Worm (Caenorhabditis elegans) whole organism, young adult: ENCODE data around the gene C05C9.3.
A peak's percentile ranks its signal among the peaks of the same experiment; 100 is the strongest.

Experiments
- B0035.1 ChIP-seq: sonication (generic microtip); optimal IDR thresholded peaks from 2 replicates; lab custom pipeline; 2016; ENCODE audit warnings: missing genetic modification characterization, mild to moderate bottlenecking, missing compliant biosample characterization, missing genotype, missing genetic modification reagents
- B0336.3 ChIP-seq: fragments of 200-800 bp; sonication (Bioruptor generic); IDR thresholded peaks from 2 replicates; pipeline ENCODE4 v1.3.6; 2022; ENCODE audit warnings: missing genetic modification characterization, missing compliant biosample characterization
- F23B12.7 ChIP-seq: sonication (generic microtip); optimal IDR thresholded peaks from 2 replicates; lab custom pipeline; 2017; ENCODE audit warnings: missing genetic modification characterization, mild to moderate bottlenecking, missing compliant biosample characterization, antibody characterized with exemption, moderate library complexity; ENCODE audit not compliant: insufficient read depth
- F57A8.1 ChIP-seq: fragments of 200-800 bp; sonication (Bioruptor generic); optimal IDR thresholded peaks from 2 replicates; lab custom pipeline; 2018; ENCODE audit warnings: mild to moderate bottlenecking, missing genetic modification characterization, moderate library complexity, missing compliant biosample characterization
- F57C9.4 ChIP-seq: sonication (generic microtip); optimal IDR thresholded peaks from 2 replicates; lab custom pipeline; 2017; ENCODE audit warnings: mild to moderate bottlenecking, missing genetic modification characterization, missing compliant biosample characterization
- Y53G8AR.9 ChIP-seq: fragments of 200-800 bp; sonication (Bioruptor generic); conservative IDR thresholded peaks from 2 replicates; pipeline ENCODE4 v1.3.6; 2022; ENCODE audit warnings: missing genetic modification reagents, missing genetic modification characterization, missing compliant biosample characterization
- Y56A3A.18 ChIP-seq: fragments of 200-800 bp; sonication (Bioruptor generic); IDR thresholded peaks from 2 replicates; pipeline ENCODE4 v1.3.6; 2022; ENCODE audit warnings: missing genetic modification reagents, missing genetic modification characterization, missing compliant biosample characterization
- Y95B8A.8 ChIP-seq: fragments of 200-800 bp; sonication (Bioruptor generic); IDR thresholded peaks from 2 replicates; pipeline ENCODE4 v1.3.6; 2022; ENCODE audit warnings: missing genetic modification reagents, missing genetic modification characterization, missing compliant biosample characterization
- akir-1 ChIP-seq: fragments of 200-800 bp; sonication (Bioruptor generic); optimal IDR thresholded peaks from 2 replicates; lab custom pipeline; 2018; ENCODE audit warnings: mild to moderate bottlenecking, missing genetic modification characterization, moderate library complexity, missing compliant biosample characterization
- aptf-3 ChIP-seq: fragments of 200-800 bp; sonication (Bioruptor generic); IDR thresholded peaks from 2 replicates; pipeline ENCODE4 v1.3.6; 2022; ENCODE audit warnings: missing genetic modification characterization, missing compliant biosample characterization
- atf-7 ChIP-seq: sonication (generic microtip); optimal IDR thresholded peaks from 2 replicates; lab custom pipeline; 2017; ENCODE audit warnings: mild to moderate bottlenecking, missing genetic modification characterization, missing compliant biosample characterization
- attf-3 ChIP-seq: fragments of 200-800 bp; sonication (Bioruptor generic); conservative IDR thresholded peaks from 2 replicates; pipeline ENCODE4 v1.3.6; 2022; ENCODE audit warnings: missing genetic modification reagents, missing genetic modification characterization, missing compliant biosample characterization
- attf-6 ChIP-seq: fragments of 200-800 bp; sonication (Bioruptor generic); IDR thresholded peaks from 2 replicates; pipeline ENCODE4 v1.3.6; 2022; ENCODE audit warnings: missing genetic modification reagents, missing genetic modification characterization, missing compliant biosample characterization
- ceh-58 ChIP-seq: fragments of 200-800 bp; sonication (Bioruptor generic); IDR thresholded peaks from 2 replicates; pipeline ENCODE4 v1.3.6; 2022; ENCODE audit warnings: missing genetic modification characterization, missing compliant biosample characterization
- dox-1 ChIP-seq: fragments of 200-800 bp; sonication (Bioruptor generic); IDR thresholded peaks from 2 replicates; pipeline ENCODE4 v1.3.6; 2022; ENCODE audit warnings: missing genetic modification reagents, missing genetic modification characterization, missing compliant biosample characterization
- egl-44 ChIP-seq: fragments of 200-800 bp; sonication (Bioruptor generic); IDR thresholded peaks from 2 replicates; pipeline ENCODE4 v1.3.6; 2022; ENCODE audit warnings: missing genetic modification reagents, missing genetic modification characterization, missing compliant biosample characterization
- ets-4 ChIP-seq: fragments of 200-800 bp; sonication (Bioruptor generic); optimal IDR thresholded peaks from 2 replicates; lab custom pipeline; 2018; ENCODE audit warnings: mild to moderate bottlenecking, missing genetic modification characterization, missing compliant biosample characterization
- hsf-1 ChIP-seq: fragments of 200-800 bp; sonication (Bioruptor generic); IDR thresholded peaks from 2 replicates; pipeline ENCODE4 v1.3.6; 2022; ENCODE audit warnings: missing genetic modification reagents, missing genetic modification characterization, missing compliant biosample characterization
- let-526 ChIP-seq: fragments of 200-800 bp; sonication (Bioruptor generic); IDR thresholded peaks from 2 replicates; pipeline ENCODE4 v1.3.6; 2022; ENCODE audit warnings: missing genetic modification reagents, missing genetic modification characterization, missing compliant biosample characterization
- lin-26 ChIP-seq: fragments of 200-800 bp; sonication (Bioruptor generic); IDR thresholded peaks from 2 replicates; pipeline ENCODE4 v1.3.6; 2022; ENCODE audit warnings: missing genetic modification reagents, missing genetic modification characterization, missing compliant biosample characterization
- lin-40 ChIP-seq: sonication (generic microtip); optimal IDR thresholded peaks from 2 replicates; lab custom pipeline; 2016; ENCODE audit warnings: missing genetic modification characterization, mild to moderate bottlenecking, missing compliant biosample characterization, missing genotype, missing genetic modification reagents
- madf-10 ChIP-seq: sonication (generic microtip); optimal IDR thresholded peaks from 2 replicates; lab custom pipeline; 2016; ENCODE audit warnings: mild to moderate bottlenecking, missing genetic modification characterization, missing compliant biosample characterization
- madf-3 ChIP-seq: fragments of 200-800 bp; sonication (Bioruptor generic); IDR thresholded peaks from 2 replicates; pipeline ENCODE4 v1.3.6; 2022; ENCODE audit warnings: missing genetic modification reagents, missing genetic modification characterization, missing compliant biosample characterization
- madf-6 ChIP-seq: fragments of 200-800 bp; sonication (Bioruptor generic); IDR thresholded peaks from 2 replicates; pipeline ENCODE4 v1.3.6; 2022; ENCODE audit warnings: missing genetic modification reagents, missing genetic modification characterization, missing compliant biosample characterization
- mcd-1 ChIP-seq: fragments of 200-800 bp; sonication (Bioruptor generic); IDR thresholded peaks from 2 replicates; pipeline ENCODE4 v1.3.6; 2022; ENCODE audit warnings: missing genetic modification reagents, missing genetic modification characterization, missing compliant biosample characterization
- mel-28 ChIP-seq: sonication (generic microtip); optimal IDR thresholded peaks from 2 replicates; lab custom pipeline; 2016; ENCODE audit warnings: borderline replicate concordance, mild to moderate bottlenecking, missing genetic modification characterization, missing compliant biosample characterization
- mxl-1 ChIP-seq: sonication (generic microtip); optimal IDR thresholded peaks from 2 replicates; lab custom pipeline; 2016; ENCODE audit warnings: missing genetic modification characterization, missing compliant biosample characterization
- nfyb-1 ChIP-seq: fragments of 200-800 bp; sonication (Bioruptor generic); IDR thresholded peaks from 2 replicates; pipeline ENCODE4 v1.3.6; 2022; ENCODE audit warnings: missing genetic modification reagents, missing genetic modification characterization, missing compliant biosample characterization
- pbrm-1 ChIP-seq: fragments of 200-800 bp; sonication (Bioruptor generic); IDR thresholded peaks from 2 replicates; pipeline ENCODE4 v1.3.6; 2022; ENCODE audit warnings: missing genetic modification reagents, missing genetic modification characterization, missing compliant biosample characterization
- pha-4 ChIP-seq: fragments of 150-350 bp; sonication (generic microtip); optimal IDR thresholded peaks from 2 replicates; lab custom pipeline; 2014; ENCODE audit warnings: missing biosample characterization, missing genetic modification reagents, missing genetic modification characterization
- rcor-1 ChIP-seq: fragments of 200-800 bp; sonication (Bioruptor generic); IDR thresholded peaks from 2 replicates; pipeline ENCODE4 v1.3.6; 2022; ENCODE audit warnings: missing genetic modification reagents, missing genetic modification characterization, missing compliant biosample characterization
- repo-1 ChIP-seq: sonication (generic microtip); optimal IDR thresholded peaks from 2 replicates; lab custom pipeline; 2017; ENCODE audit warnings: mild to moderate bottlenecking, missing genetic modification characterization, missing compliant biosample characterization
- rpc-1 ChIP-seq, 2 experiments: fragments of 150-350 bp in 1 of 2; sonication (generic microtip) in 1 of 2; optimal IDR thresholded peaks; 2 replicates each; lab custom pipeline; 2014 to 2018; ENCODE audit warnings: missing biosample characterization in 1 of 2, missing genetic modification characterization in 1 of 2, missing genetic modification reagents in 1 of 2, missing genotype in 1 of 2
- sea-2 ChIP-seq: fragments of 200-800 bp; sonication (Bioruptor generic); IDR thresholded peaks from 2 replicates; pipeline ENCODE4 v1.3.6; 2022; ENCODE audit warnings: missing genetic modification characterization, missing compliant biosample characterization
- somi-1 ChIP-seq: fragments of 200-800 bp; sonication (Bioruptor generic); optimal IDR thresholded peaks from 2 replicates; lab custom pipeline; 2018; ENCODE audit warnings: mild to moderate bottlenecking, missing genetic modification characterization, missing compliant biosample characterization
- unc-130 ChIP-seq: sonication (generic microtip); optimal IDR thresholded peaks from 2 replicates; lab custom pipeline; 2016; ENCODE audit warnings: missing genetic modification reagents, missing genetic modification characterization, missing compliant biosample characterization
- unc-62 ChIP-seq: fragments of 150-350 bp; optimal IDR thresholded peaks from 2 replicates; lab custom pipeline; 2014; ENCODE audit warnings: missing biosample characterization, missing genetic modification reagents, missing genetic modification characterization
- zim-3 ChIP-seq: sonication (generic microtip); optimal IDR thresholded peaks from 2 replicates; lab custom pipeline; 2017; ENCODE audit warnings: mild to moderate bottlenecking, missing genetic modification characterization, moderate library complexity, missing compliant biosample characterization
- ztf-18 ChIP-seq: sonication (generic microtip); optimal IDR thresholded peaks from 2 replicates; lab custom pipeline; 2016; ENCODE audit warnings: missing genotype, mild to moderate bottlenecking, missing genetic modification characterization, missing compliant biosample characterization
- ztf-22 ChIP-seq: fragments of 200-800 bp; sonication (Bioruptor generic); optimal IDR thresholded peaks from 2 replicates; lab custom pipeline; 2018; ENCODE audit warnings: mild to moderate bottlenecking, missing genetic modification characterization, moderate library complexity, missing compliant biosample characterization
- ztf-26 ChIP-seq: sonication (generic microtip); optimal IDR thresholded peaks from 2 replicates; lab custom pipeline; 2017; ENCODE audit warnings: missing genetic modification characterization, missing compliant biosample characterization

C05C9.3 gene

DNA sequence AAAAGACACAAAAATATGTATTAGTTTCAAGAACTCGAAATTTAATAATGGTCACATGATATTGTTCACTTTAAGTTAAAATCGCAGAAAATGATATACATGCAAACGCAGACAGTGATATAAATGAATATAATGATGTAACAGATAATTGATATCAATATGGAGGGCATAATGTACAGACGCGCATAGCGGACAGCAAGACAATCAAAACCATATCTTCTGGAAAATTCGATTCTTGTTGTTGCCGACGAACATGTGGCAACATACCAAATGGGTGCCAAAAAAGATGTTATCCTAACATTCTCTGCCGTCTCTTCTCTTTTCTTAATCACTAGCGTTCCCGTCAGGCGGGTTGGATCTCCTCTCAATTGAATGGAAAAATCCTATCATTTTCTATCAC lies 37.8 kb upstream of the C05C9.3 start:
- TF ChIP-seq somi-1 (GFP tag; lab: Kevin White, UChicago) (peak; percentile 1), ztf-26 (tag; lab: Kevin White, UChicago) (peak; percentile 42), dox-1 (GFP tag; lab: Robert Waterston, UW) (no peak), hsf-1 (peak; percentile 54; the same call in 1 of the 2 replicates), ets-4 (GFP tag; lab: Kevin White, UChicago) (no peak)

- TF ChIP-seq nfyb-1 (GFP tag; lab: Robert Waterston, UW) (no peak), madf-6 (GFP tag; lab: Robert Waterston, UW) (no peak), B0035.1 (tag; lab: Kevin White, UChicago) (no peak), pbrm-1 (GFP tag; lab: Robert Waterston, UW) (no peak), lin-26 (GFP tag; lab: Robert Waterston, UW) (no peak), mxl-1 (no peak), rcor-1 (GFP tag; lab: Robert Waterston, UW) (no peak), egl-44 (GFP tag; lab: Robert Waterston, UW) (no peak), Y56A3A.18 (GFP tag; lab: Robert Waterston, UW) (no peak), repo-1 (tag; lab: Kevin White, UChicago) (no peak)
These were observed 36.9 kb upstream of the C05C9.3 start, which contains the start of gene F13D2.1 for ce11 chrX:11189515-11189914. Gene F13D2.1, minus strand, starts transcription at chrX:11189615.

- TF ChIP-seq attf-3, result no peak
- no peak for TF ChIP-seq madf-10 (tag; lab: Kevin White, UChicago)
- no peak for TF ChIP-seq Y95B8A.8 (GFP tag; lab: Robert Waterston, UW)
- no peak for TF ChIP-seq F57A8.1
- no peak for TF ChIP-seq F23B12.7 (tag; lab: Kevin White, UChicago)
- no peak for TF ChIP-seq aptf-3 (GFP tag; lab: Robert Waterston, UW)
- TF ChIP-seq lin-26 (GFP tag; lab: Robert Waterston, UW), result no peak
- TF ChIP-seq B0336.3 (GFP tag; lab: Robert Waterston, UW), result no peak
- no peak for TF ChIP-seq sea-2
- no peak for TF ChIP-seq rpc-1 (optimal IDR thresholded peaks at IDR 0.05; lab: Kevin White, UChicago)
- TF ChIP-seq rpc-1 (tag; optimal IDR thresholded peaks at IDR 0.05; lab: Kevin White, UChicago), result no peak
- no peak for TF ChIP-seq unc-130
These were observed 32.9 kb upstream of the C05C9.3 start, which contains the start of gene gnrr-7 for ce11 chrX:11185498-11185897. Gene gnrr-7, plus strand, starts transcription at chrX:11185798.

- no peak for TF ChIP-seq mcd-1 (GFP tag; lab: Robert Waterston, UW)
- TF ChIP-seq unc-62, result no peak
- TF ChIP-seq pha-4 (tag; lab: Kevin White, UChicago), result no peak
- no peak for TF ChIP-seq madf-6 (GFP tag; lab: Robert Waterston, UW)
- TF ChIP-seq pbrm-1 (GFP tag; lab: Robert Waterston, UW), result no peak
- TF ChIP-seq madf-3 (GFP tag; lab: Robert Waterston, UW), result no peak
These were observed 26.0 kb upstream of the C05C9.3 start, which contains the start of gene gnrr-6 for ce11 chrX:11178599-11178998. Gene gnrr-6, plus strand, starts transcription at chrX:11178899.

ce11 chrX:11162778-11163584 lies 10.4 kb upstream of the C05C9.3 start:
- no peak for TF ChIP-seq F57C9.4
- TF ChIP-seq atf-7 (tag; lab: Kevin White, UChicago), result no peak
- peak; percentile 18 for TF ChIP-seq zim-3 (tag; lab: Kevin White, UChicago)
- no peak for TF ChIP-seq Y53G8AR.9 (GFP tag; lab: Robert Waterston, UW)
- TF ChIP-seq ztf-22 (GFP tag; lab: Kevin White, UChicago), result no peak
- TF ChIP-seq madf-10 (tag; lab: Kevin White, UChicago), result no peak
- TF ChIP-seq let-526 (GFP tag; lab: Robert Waterston, UW), result no peak
- no peak for TF ChIP-seq lin-40 (tag; lab: Kevin White, UChicago)
- peak; percentile 52 for TF ChIP-seq ztf-18 (tag; lab: Kevin White, UChicago)
- peak; percentile 39; the same call in 1 of the 2 replicates for TF ChIP-seq attf-6 (GFP tag; lab: Robert Waterston, UW)
- no peak for TF ChIP-seq ceh-58 (GFP tag; lab: Robert Waterston, UW)
- no peak for TF ChIP-seq mel-28 (tag; lab: Kevin White, UChicago)
- TF ChIP-seq akir-1, result no peak
